Worm (Caenorhabditis elegans) whole organism, young adult: ENCODE data around the gene twk-9.

Experiments used
- C17E4.6 ChIP-seq: fragments of 200-800 bp; sonication (Bioruptor generic); IDR thresholded peaks from 2 replicates; pipeline ENCODE4 v1.3.6; 2022; ENCODE audit warnings: missing genetic modification reagents, missing genetic modification characterization, missing compliant biosample characterization
- D2030.7 ChIP-seq: fragments of 200-800 bp; sonication (Bioruptor generic); IDR thresholded peaks from 2 replicates; pipeline ENCODE4 v1.3.6; 2022; ENCODE audit warnings: missing genetic modification reagents, missing genetic modification characterization, missing compliant biosample characterization
- F22D6.2 ChIP-seq: sonication (generic microtip); optimal IDR thresholded peaks from 2 replicates; lab custom pipeline; 2016; ENCODE audit warnings: mild to moderate bottlenecking, missing genetic modification characterization, missing compliant biosample characterization
- F37B4.10 ChIP-seq: fragments of 200-800 bp; sonication (Bioruptor generic); IDR thresholded peaks from 2 replicates; pipeline ENCODE4 v1.3.6; 2022; ENCODE audit warnings: missing genetic modification characterization, missing compliant biosample characterization
- F49E8.2 ChIP-seq: sonication (generic microtip); optimal IDR thresholded peaks from 3 replicates; lab custom pipeline; 2017; ENCODE audit warnings: missing genetic modification characterization, mild to moderate bottlenecking, missing compliant biosample characterization, antibody characterized with exemption, moderate library complexity; ENCODE audit not compliant: insufficient read depth
- F52B5.7 ChIP-seq: sonication (generic microtip); optimal IDR thresholded peaks from 2 replicates; lab custom pipeline; 2016; ENCODE audit warnings: mild to moderate bottlenecking, missing genetic modification characterization, missing compliant biosample characterization
- F55B11.4 ChIP-seq: sonication (generic microtip); optimal IDR thresholded peaks from 2 replicates; lab custom pipeline; 2016; ENCODE audit warnings: missing compliant biosample characterization, missing genetic modification characterization, borderline replicate concordance; ENCODE audit not compliant: insufficient read depth
- F57A8.1 ChIP-seq: fragments of 200-800 bp; sonication (Bioruptor generic); optimal IDR thresholded peaks from 2 replicates; lab custom pipeline; 2018; ENCODE audit warnings: mild to moderate bottlenecking, missing genetic modification characterization, moderate library complexity, missing compliant biosample characterization
- K11D2.4 ChIP-seq: fragments of 200-800 bp; sonication (Bioruptor generic); IDR thresholded peaks from 2 replicates; pipeline ENCODE4 v1.3.6; 2022; ENCODE audit warnings: missing genetic modification reagents, missing genetic modification characterization, missing compliant biosample characterization
- Y53F4B.3 ChIP-seq: fragments of 200-800 bp; sonication (Bioruptor generic); IDR thresholded peaks from 2 replicates; pipeline ENCODE4 v1.3.6; 2022; ENCODE audit warnings: missing genetic modification reagents, missing genetic modification characterization, missing compliant biosample characterization
- ama-1 ChIP-seq, 3 experiments: fragments of 150-350 bp in 1 of 3; sonication (generic microtip) in 2 of 3; optimal IDR thresholded peaks; 2 replicates each; lab custom pipeline; 2014 to 2018; ENCODE audit warnings: missing biosample characterization in 2 of 3, missing genetic modification characterization in 2 of 3, missing genetic modification reagents in 2 of 3
- aptf-2 ChIP-seq: fragments of 200-800 bp; sonication (Bioruptor generic); conservative IDR thresholded peaks from 2 replicates; pipeline ENCODE4 v1.3.6; 2022; ENCODE audit warnings: missing genetic modification reagents, missing genetic modification characterization, missing compliant biosample characterization
- athp-1 ChIP-seq: sonication (generic microtip); optimal IDR thresholded peaks from 2 replicates; lab custom pipeline; 2017; ENCODE audit warnings: mild to moderate bottlenecking, missing genetic modification characterization, missing compliant biosample characterization
- attf-5 ChIP-seq: fragments of 200-800 bp; sonication (Bioruptor generic); optimal IDR thresholded peaks from 2 replicates; lab custom pipeline; 2018; ENCODE audit warnings: mild to moderate bottlenecking, missing genetic modification characterization, missing compliant biosample characterization
- attf-6 ChIP-seq: fragments of 200-800 bp; sonication (Bioruptor generic); IDR thresholded peaks from 2 replicates; pipeline ENCODE4 v1.3.6; 2022; ENCODE audit warnings: missing genetic modification reagents, missing genetic modification characterization, missing compliant biosample characterization
- ccch-3 ChIP-seq: fragments of 200-800 bp; sonication (Bioruptor generic); optimal IDR thresholded peaks from 2 replicates; lab custom pipeline; 2018; ENCODE audit warnings: mild to moderate bottlenecking, missing genetic modification characterization, missing compliant biosample characterization
- cebp-1 ChIP-seq, 2 experiments: fragments of 200-800 bp in 1 of 2; sonication (Bioruptor generic) in 1 of 2; sonication (generic microtip) in 1 of 2; IDR thresholded peaks in 1 of 2; optimal IDR thresholded peaks in 1 of 2; 2 replicates each; pipeline versions ENCODE4 v1.3.6 to Lab custom; 2017 to 2022; ENCODE audit warnings: missing compliant biosample characterization in 2 of 2, missing genetic modification characterization in 2 of 2, mild to moderate bottlenecking in 1 of 2, missing genetic modification reagents in 1 of 2, moderate library complexity in 1 of 2
- ceh-40 ChIP-seq: fragments of 200-800 bp; sonication (Bioruptor generic); IDR thresholded peaks from 2 replicates; pipeline ENCODE4 v1.3.6; 2022; ENCODE audit warnings: missing genetic modification characterization, missing compliant biosample characterization
- chd-7 ChIP-seq: sonication (generic microtip); optimal IDR thresholded peaks from 2 replicates; lab custom pipeline; 2016; ENCODE audit warnings: mild to moderate bottlenecking, missing genetic modification characterization, moderate library complexity, missing compliant biosample characterization
- die-1 ChIP-seq: sonication (generic microtip); optimal IDR thresholded peaks from 2 replicates; lab custom pipeline; 2016; ENCODE audit warnings: missing genotype, mild to moderate bottlenecking, missing genetic modification characterization, missing compliant biosample characterization
- dpl-1 ChIP-seq: fragments of 150-350 bp; optimal IDR thresholded peaks from 2 replicates; lab custom pipeline; 2014; ENCODE audit warnings: missing biosample characterization, missing genetic modification reagents, missing genetic modification characterization
- egrh-3 ChIP-seq: fragments of 200-800 bp; sonication (Bioruptor generic); IDR thresholded peaks from 2 replicates; pipeline ENCODE4 v1.3.6; 2022; ENCODE audit warnings: missing genetic modification reagents, missing genetic modification characterization, missing compliant biosample characterization
- ekl-4 ChIP-seq: fragments of 200-800 bp; sonication (Bioruptor generic); IDR thresholded peaks from 2 replicates; pipeline ENCODE4 v1.3.6; 2022; ENCODE audit warnings: missing genetic modification reagents, missing genetic modification characterization, missing compliant biosample characterization
- fkh-3 ChIP-seq: sonication (generic microtip); optimal IDR thresholded peaks from 2 replicates; lab custom pipeline; 2016; ENCODE audit warnings: mild to moderate bottlenecking, missing genetic modification characterization, missing compliant biosample characterization
- him-1 ChIP-seq: sonication (generic microtip); optimal IDR thresholded peaks from 2 replicates; lab custom pipeline; 2016; ENCODE audit warnings: missing genotype, missing genetic modification reagents, missing genetic modification characterization, missing compliant biosample characterization
- hlh-26 ChIP-seq: fragments of 200-800 bp; sonication (Bioruptor generic); conservative IDR thresholded peaks from 2 replicates; pipeline ENCODE4 v1.3.6; 2022; ENCODE audit warnings: missing genetic modification reagents, missing genetic modification characterization, missing compliant biosample characterization
- hrde-1 ChIP-seq: sonication (generic microtip); optimal IDR thresholded peaks from 2 replicates; lab custom pipeline; 2016; ENCODE audit warnings: missing genetic modification characterization, mild to moderate bottlenecking, missing compliant biosample characterization, moderate library complexity, missing genotype, missing genetic modification reagents, borderline replicate concordance
- lag-1 ChIP-seq: fragments of 200-800 bp; sonication (Bioruptor generic); IDR thresholded peaks from 2 replicates; pipeline ENCODE4 v1.3.6; 2022; ENCODE audit warnings: missing genetic modification reagents, missing genetic modification characterization, missing compliant biosample characterization
- let-607 ChIP-seq, 2 experiments: fragments of 200-800 bp in 1 of 2; sonication (Bioruptor generic) in 1 of 2; sonication (generic microtip) in 1 of 2; optimal IDR thresholded peaks; 2 replicates each; lab custom pipeline; 2016 to 2018; ENCODE audit warnings: mild to moderate bottlenecking in 2 of 2, missing compliant biosample characterization in 2 of 2, missing genetic modification characterization in 2 of 2, moderate library complexity in 2 of 2, missing genotype in 1 of 2
- lin-35 ChIP-seq, 3 experiments: fragments of 150-350 bp in 2 of 3; sonication (generic microtip) in 1 of 3; optimal IDR thresholded peaks; 2 replicates each; lab custom pipeline; 2014 to 2018; ENCODE audit warnings: missing biosample characterization in 3 of 3, missing genetic modification characterization in 3 of 3, missing genetic modification reagents in 3 of 3
- madf-8 ChIP-seq: fragments of 200-800 bp; sonication (Bioruptor generic); conservative IDR thresholded peaks from 2 replicates; pipeline ENCODE4 v1.3.6; 2022; ENCODE audit warnings: missing genetic modification reagents, missing genetic modification characterization, missing compliant biosample characterization
- nfya-1 ChIP-seq: sonication (generic microtip); optimal IDR thresholded peaks from 2 replicates; lab custom pipeline; 2017; ENCODE audit warnings: antibody characterized with exemption, missing compliant biosample characterization, missing genetic modification characterization, borderline replicate concordance; ENCODE audit not compliant: insufficient read depth
- nhr-120 ChIP-seq: fragments of 200-800 bp; sonication (Bioruptor generic); IDR thresholded peaks from 2 replicates; pipeline ENCODE4 v1.3.6; 2022; ENCODE audit warnings: missing genetic modification characterization, missing compliant biosample characterization
- nhr-179 ChIP-seq: sonication (generic microtip); optimal IDR thresholded peaks from 2 replicates; lab custom pipeline; 2016; ENCODE audit warnings: mild to moderate bottlenecking, missing genetic modification characterization, missing compliant biosample characterization
- nhr-80 ChIP-seq: sonication (generic microtip); optimal IDR thresholded peaks from 2 replicates; lab custom pipeline; 2016; ENCODE audit warnings: missing genetic modification characterization, missing compliant biosample characterization
- pbrm-1 ChIP-seq: fragments of 200-800 bp; sonication (Bioruptor generic); IDR thresholded peaks from 2 replicates; pipeline ENCODE4 v1.3.6; 2022; ENCODE audit warnings: missing genetic modification reagents, missing genetic modification characterization, missing compliant biosample characterization
- pha-4 ChIP-seq: fragments of 150-350 bp; sonication (generic microtip); optimal IDR thresholded peaks from 2 replicates; lab custom pipeline; 2014; ENCODE audit warnings: missing biosample characterization, missing genetic modification reagents, missing genetic modification characterization
- rcor-1 ChIP-seq: fragments of 200-800 bp; sonication (Bioruptor generic); IDR thresholded peaks from 2 replicates; pipeline ENCODE4 v1.3.6; 2022; ENCODE audit warnings: missing genetic modification reagents, missing genetic modification characterization, missing compliant biosample characterization
- repo-1 ChIP-seq: sonication (generic microtip); optimal IDR thresholded peaks from 2 replicates; lab custom pipeline; 2017; ENCODE audit warnings: mild to moderate bottlenecking, missing genetic modification characterization, missing compliant biosample characterization
- rpc-1 ChIP-seq, 2 experiments: fragments of 150-350 bp in 1 of 2; sonication (generic microtip) in 1 of 2; optimal IDR thresholded peaks; 2 replicates each; lab custom pipeline; 2014 to 2018; ENCODE audit warnings: missing biosample characterization in 1 of 2, missing genetic modification characterization in 1 of 2, missing genetic modification reagents in 1 of 2, missing genotype in 1 of 2
- sdz-38 ChIP-seq: sonication (generic microtip); optimal IDR thresholded peaks from 2 replicates; lab custom pipeline; 2016; ENCODE audit warnings: missing genotype, missing genetic modification characterization, missing compliant biosample characterization
- tbx-9 ChIP-seq: sonication (generic microtip); optimal IDR thresholded peaks from 2 replicates; lab custom pipeline; 2016; ENCODE audit warnings: borderline replicate concordance, missing genetic modification characterization, inconsistent platforms, missing compliant biosample characterization
- tlf-1 ChIP-seq: fragments of 200-800 bp; sonication (Bioruptor generic); optimal IDR thresholded peaks from 2 replicates; lab custom pipeline; 2018; ENCODE audit warnings: mild to moderate bottlenecking, missing genetic modification characterization, missing compliant biosample characterization
- zfh-2 ChIP-seq: fragments of 200-800 bp; sonication (Bioruptor generic); conservative IDR thresholded peaks from 2 replicates; pipeline ENCODE4 v1.3.6; 2022; ENCODE audit warnings: missing genetic modification reagents, missing genetic modification characterization, missing compliant biosample characterization
- zim-3 ChIP-seq: sonication (generic microtip); optimal IDR thresholded peaks from 2 replicates; lab custom pipeline; 2017; ENCODE audit warnings: mild to moderate bottlenecking, missing genetic modification characterization, moderate library complexity, missing compliant biosample characterization
- ztf-22 ChIP-seq: fragments of 200-800 bp; sonication (Bioruptor generic); optimal IDR thresholded peaks from 2 replicates; lab custom pipeline; 2018; ENCODE audit warnings: mild to moderate bottlenecking, missing genetic modification characterization, moderate library complexity, missing compliant biosample characterization
- ztf-28 ChIP-seq: fragments of 200-800 bp; sonication (Bioruptor generic); IDR thresholded peaks from 2 replicates; pipeline ENCODE4 v1.3.6; 2022; ENCODE audit warnings: missing genetic modification reagents, missing genetic modification characterization, missing compliant biosample characterization

twk-9 gene

ce11 chrIV:9739001-9739400, 46.0 kb downstream of the twk-9 start (continued):
- TF ChIP-seq F37B4.10 (GFP tag; lab: Robert Waterston, UW): no peak
- TF ChIP-seq let-607 (tag; optimal IDR thresholded peaks at IDR 0.05; lab: Kevin White, UChicago): no peak
- TF ChIP-seq egrh-3: no peak
- no peak for TF ChIP-seq ccch-3 (GFP tag; lab: Kevin White, UChicago)
- no peak for TF ChIP-seq die-1 (tag; lab: Kevin White, UChicago)
- no peak for TF ChIP-seq lag-1 (GFP tag; lab: Robert Waterston, UW)
- no peak for TF ChIP-seq attf-5 (GFP tag; lab: Kevin White, UChicago)
- no peak for TF ChIP-seq F22D6.2 (tag; lab: Kevin White, UChicago)
- TF ChIP-seq zim-3: no peak
- peak; percentile 35 for TF ChIP-seq him-1 (tag; lab: Kevin White, UChicago)
- no peak for TF ChIP-seq ceh-40 (GFP tag; lab: Robert Waterston, UW)
- no peak for TF ChIP-seq pha-4 (tag; lab: Kevin White, UChicago)
- peak; percentile 59 for TF ChIP-seq tlf-1
- no peak for TF ChIP-seq aptf-2 (GFP tag; lab: Robert Waterston, UW)
- peak; percentile 68 for TF ChIP-seq F52B5.7 (tag; lab: Kevin White, UChicago)
- no peak for TF ChIP-seq ztf-22 (GFP tag; lab: Kevin White, UChicago)
- peak; percentile 59 for TF ChIP-seq F49E8.2 (tag; lab: Kevin White, UChicago)
- no peak for TF ChIP-seq nhr-179 (tag; lab: Kevin White, UChicago)
- TF ChIP-seq ztf-28: no peak
- TF ChIP-seq K11D2.4: no peak
- TF ChIP-seq sdz-38 (tag; lab: Kevin White, UChicago): no peak
- TF ChIP-seq rcor-1 (GFP tag; lab: Robert Waterston, UW): peak; percentile 51
- no peak for TF ChIP-seq nhr-80 (tag; lab: Kevin White, UChicago)
- TF ChIP-seq D2030.7 (GFP tag; lab: Robert Waterston, UW): peak; percentile 45
- no peak for TF ChIP-seq nfya-1 (tag; lab: Kevin White, UChicago)
- TF ChIP-seq hlh-26 (GFP tag; lab: Robert Waterston, UW): no peak
- TF ChIP-seq chd-7 (tag; lab: Kevin White, UChicago): no peak
- no peak for TF ChIP-seq Y53F4B.3
- TF ChIP-seq cebp-1 (GFP tag; IDR thresholded peaks at IDR 0.05; lab: Robert Waterston, UW): no peak
- peak; percentile 42 for TF ChIP-seq cebp-1 (tag; optimal IDR thresholded peaks at IDR 0.05; lab: Kevin White, UChicago)
- TF ChIP-seq madf-8 (GFP tag; lab: Robert Waterston, UW): no peak
- TF ChIP-seq nhr-120 (GFP tag; lab: Robert Waterston, UW): no peak
- TF ChIP-seq F57A8.1 (GFP tag; lab: Kevin White, UChicago): no peak
- TF ChIP-seq repo-1 (tag; lab: Kevin White, UChicago): peak; percentile 13
- peak; percentile 70; the same call in 1 of the 2 replicates for TF ChIP-seq C17E4.6 (GFP tag; lab: Robert Waterston, UW)
- TF ChIP-seq zfh-2: no peak
- TF ChIP-seq hrde-1 (tag; lab: Kevin White, UChicago): peak; percentile 79
- peak; percentile 58 for TF ChIP-seq attf-6 (GFP tag; lab: Robert Waterston, UW)
- no peak for TF ChIP-seq dpl-1 (GFP tag; lab: Kevin White, UChicago)
- no peak for TF ChIP-seq pbrm-1 (GFP tag; lab: Robert Waterston, UW)
- TF ChIP-seq ama-1 (optimal IDR thresholded peaks at IDR 0.05; lab: Kevin White, UChicago): no peak
- TF ChIP-seq ama-1 (GFP tag; optimal IDR thresholded peaks at IDR 0.05; lab: Kevin White, UChicago): peak in 1 of 2 experiments; percentile 22
- TF ChIP-seq ekl-4 (GFP tag; lab: Robert Waterston, UW): peak; percentile 81
- no peak for TF ChIP-seq fkh-3 (tag; lab: Kevin White, UChicago)
- no peak for TF ChIP-seq lin-35 (GFP tag; optimal IDR thresholded peaks at IDR 0.05; lab: Kevin White, UChicago)
- no peak for TF ChIP-seq F55B11.4 (tag; lab: Kevin White, UChicago)
- TF ChIP-seq athp-1 (tag; lab: Kevin White, UChicago): no peak
- no peak for TF ChIP-seq rpc-1 (optimal IDR thresholded peaks at IDR 0.05; lab: Kevin White, UChicago)
- TF ChIP-seq rpc-1 (tag; optimal IDR thresholded peaks at IDR 0.05; lab: Kevin White, UChicago): no peak
- TF ChIP-seq tbx-9 (tag; lab: Kevin White, UChicago): peak; percentile 48
